Worm (Caenorhabditis elegans) whole organism, L2 larva: ENCODE data around the gene K08H10.10.

Experiments
- C34F6.9 ChIP-seq: fragments of 150-350 bp; optimal IDR thresholded peaks from 2 replicates; lab custom pipeline; 2014; ENCODE audit warnings: missing biosample characterization, missing genetic modification characterization
- F13H6.1 ChIP-seq: sonication (generic microtip); optimal IDR thresholded peaks from 2 replicates; lab custom pipeline; 2016; ENCODE audit warnings: missing genetic modification characterization, missing compliant biosample characterization
- R02D3.7 ChIP-seq: fragments of 150-350 bp; optimal IDR thresholded peaks from 2 replicates; lab custom pipeline; 2014; ENCODE audit warnings: missing biosample characterization, missing genetic modification characterization
- Y55F3AM.14 ChIP-seq: fragments of 200-800 bp; sonication (Bioruptor generic); optimal IDR thresholded peaks from 2 replicates; lab custom pipeline; 2018; ENCODE audit warnings: mild to moderate bottlenecking, missing genetic modification characterization, missing compliant biosample characterization
- ZK546.5 ChIP-seq: sonication (generic microtip); optimal IDR thresholded peaks from 2 replicates; lab custom pipeline; 2017; ENCODE audit warnings: missing biosample characterization, missing genetic modification characterization
- alr-1 ChIP-seq: fragments of 150-350 bp; optimal IDR thresholded peaks from 2 replicates; lab custom pipeline; 2014; ENCODE audit warnings: missing biosample characterization, missing genetic modification characterization
- aly-2 ChIP-seq: fragments of 150-350 bp; optimal IDR thresholded peaks from 2 replicates; lab custom pipeline; 2014; ENCODE audit warnings: missing biosample characterization, missing genetic modification characterization
- ama-1 ChIP-seq: fragments of 150-350 bp; optimal IDR thresholded peaks from 2 replicates; lab custom pipeline; 2018; ENCODE audit warnings: inconsistent platforms
- blmp-1 ChIP-seq: sonication (generic microtip); optimal IDR thresholded peaks from 2 replicates; lab custom pipeline; 2017; ENCODE audit warnings: missing genetic modification characterization, mild to moderate bottlenecking, missing compliant biosample characterization, antibody characterized with exemption, moderate library complexity; ENCODE audit not compliant: insufficient read depth
- ceh-16 ChIP-seq: fragments of 150-350 bp; optimal IDR thresholded peaks from 2 replicates; lab custom pipeline; 2014; ENCODE audit warnings: missing biosample characterization, missing genetic modification characterization
- ceh-82 ChIP-seq: fragments of 150-350 bp; optimal IDR thresholded peaks from 2 replicates; lab custom pipeline; 2014; ENCODE audit warnings: missing biosample characterization, missing genetic modification characterization
- crh-2 ChIP-seq: sonication (generic microtip); optimal IDR thresholded peaks from 2 replicates; lab custom pipeline; 2017; ENCODE audit warnings: missing biosample characterization, missing genetic modification characterization
- dmd-4 ChIP-seq: sonication (generic microtip); optimal IDR thresholded peaks from 2 replicates; lab custom pipeline; 2017; ENCODE audit warnings: missing biosample characterization, missing genetic modification characterization
- egl-27 ChIP-seq: sonication (generic microtip); optimal IDR thresholded peaks from 3 replicates; lab custom pipeline; 2017; ENCODE audit warnings: missing biosample characterization, missing genetic modification reagents, missing genetic modification characterization
- elt-1 ChIP-seq: fragments of 150-350 bp; optimal IDR thresholded peaks from 2 replicates; lab custom pipeline; 2014; ENCODE audit warnings: missing biosample characterization, missing genetic modification characterization
- elt-3 ChIP-seq: sonication (generic microtip); optimal IDR thresholded peaks from 2 replicates; lab custom pipeline; 2017; ENCODE audit warnings: missing biosample characterization, missing genetic modification characterization
- fos-1 ChIP-seq: fragments of 150-350 bp; optimal IDR thresholded peaks from 2 replicates; lab custom pipeline; 2014; ENCODE audit warnings: missing biosample characterization, missing genetic modification characterization
- gmeb-1 ChIP-seq: fragments of 150-350 bp; optimal IDR thresholded peaks from 2 replicates; lab custom pipeline; 2014; ENCODE audit warnings: missing biosample characterization, missing genetic modification characterization
- lin-11 ChIP-seq: fragments of 150-350 bp; sonication (generic microtip); optimal IDR thresholded peaks from 2 replicates; lab custom pipeline; 2014; ENCODE audit warnings: missing biosample characterization, missing genetic modification characterization, inconsistent platforms, mixed read lengths
- lin-39 ChIP-seq: fragments of 150-350 bp; optimal IDR thresholded peaks from 2 replicates; lab custom pipeline; 2014; ENCODE audit warnings: missing biosample characterization, missing genetic modification reagents, missing genetic modification characterization
- lsy-2 ChIP-seq, 2 experiments: fragments of 150-350 bp in 1 of 2; sonication (generic microtip) in 1 of 2; optimal IDR thresholded peaks; 2 replicates each; lab custom pipeline; 2014 to 2017; ENCODE audit warnings: missing biosample characterization in 2 of 2, missing genetic modification characterization in 2 of 2
- mab-5 ChIP-seq: fragments of 150-350 bp; optimal IDR thresholded peaks from 2 replicates; lab custom pipeline; 2014; ENCODE audit warnings: missing biosample characterization, missing genetic modification characterization
- mbf-1 ChIP-seq: sonication (generic microtip); optimal IDR thresholded peaks from 2 replicates; lab custom pipeline; 2017; ENCODE audit warnings: missing biosample characterization, missing genetic modification characterization
- mdl-1 ChIP-seq, 2 experiments: fragments of 150-350 bp in 1 of 2; sonication (generic microtip) in 1 of 2; optimal IDR thresholded peaks; 2 replicates each; lab custom pipeline; 2017; ENCODE audit warnings: missing biosample characterization in 2 of 2, missing genetic modification characterization in 2 of 2
- nhr-10 ChIP-seq: sonication (generic microtip); optimal IDR thresholded peaks from 2 replicates; lab custom pipeline; 2017; ENCODE audit warnings: missing biosample characterization, missing genetic modification characterization
- nhr-11 ChIP-seq: fragments of 150-350 bp; optimal IDR thresholded peaks from 2 replicates; lab custom pipeline; 2014; ENCODE audit warnings: missing biosample characterization, missing genetic modification characterization
- nhr-12 ChIP-seq: fragments of 150-350 bp; optimal IDR thresholded peaks from 2 replicates; lab custom pipeline; 2014; ENCODE audit warnings: missing biosample characterization, missing genetic modification characterization
- nhr-129 ChIP-seq: fragments of 150-350 bp; optimal IDR thresholded peaks from 2 replicates; lab custom pipeline; 2014; ENCODE audit warnings: missing biosample characterization, missing genetic modification characterization
- nhr-21 ChIP-seq: fragments of 150-350 bp; optimal IDR thresholded peaks from 2 replicates; lab custom pipeline; 2014; ENCODE audit warnings: missing biosample characterization, missing genetic modification characterization
- nhr-23 ChIP-seq: fragments of 150-350 bp; optimal IDR thresholded peaks from 2 replicates; lab custom pipeline; 2014; ENCODE audit warnings: missing biosample characterization, missing genetic modification reagents, missing genetic modification characterization
- nhr-237 ChIP-seq: fragments of 150-350 bp; optimal IDR thresholded peaks from 2 replicates; lab custom pipeline; 2014; ENCODE audit warnings: missing biosample characterization, missing genetic modification characterization
- nhr-25 ChIP-seq: fragments of 150-350 bp; sonication (generic microtip); optimal IDR thresholded peaks from 3 replicates; lab custom pipeline; 2014; ENCODE audit warnings: missing biosample characterization, missing genetic modification characterization
- nhr-6 ChIP-seq: fragments of 150-350 bp; optimal IDR thresholded peaks from 2 replicates; lab custom pipeline; 2014; ENCODE audit warnings: missing biosample characterization, missing genetic modification characterization
- nhr-77 ChIP-seq: fragments of 150-350 bp; optimal IDR thresholded peaks from 2 replicates; lab custom pipeline; 2014; ENCODE audit warnings: missing biosample characterization, missing genetic modification characterization
- peb-1 ChIP-seq: fragments of 150-350 bp; optimal IDR thresholded peaks from 2 replicates; lab custom pipeline; 2014; ENCODE audit warnings: missing biosample characterization, missing genetic modification characterization
- sem-4 ChIP-seq: fragments of 150-350 bp; optimal IDR thresholded peaks from 2 replicates; lab custom pipeline; 2014; ENCODE audit warnings: missing biosample characterization, missing genetic modification reagents, missing genetic modification characterization
- skn-1 ChIP-seq: sonication (generic microtip); optimal IDR thresholded peaks from 2 replicates; lab custom pipeline; 2017; ENCODE audit warnings: missing biosample characterization, missing genetic modification characterization
- sma-3 ChIP-seq: sonication (generic microtip); optimal IDR thresholded peaks from 2 replicates; lab custom pipeline; 2016; ENCODE audit warnings: missing genetic modification reagents, missing genetic modification characterization, missing compliant biosample characterization
- sma-9 ChIP-seq, 2 experiments: fragments of 150-350 bp in 1 of 2; sonication (generic microtip) in 1 of 2; optimal IDR thresholded peaks; 2 replicates each; lab custom pipeline; 2014 to 2016; ENCODE audit warnings: missing genetic modification characterization in 2 of 2, mild to moderate bottlenecking in 1 of 2, missing biosample characterization in 1 of 2, missing compliant biosample characterization in 1 of 2, missing genetic modification reagents in 1 of 2, moderate library complexity in 1 of 2
- unc-39 ChIP-seq: fragments of 150-350 bp; optimal IDR thresholded peaks from 2 replicates; lab custom pipeline; 2014; ENCODE audit warnings: missing biosample characterization, missing genetic modification characterization
- unc-55 ChIP-seq: fragments of 150-350 bp; sonication (generic microtip); optimal IDR thresholded peaks from 3 replicates; lab custom pipeline; 2014; ENCODE audit warnings: missing biosample characterization, missing genetic modification reagents, missing genetic modification characterization
- unc-62 ChIP-seq: fragments of 150-350 bp; optimal IDR thresholded peaks from 2 replicates; lab custom pipeline; 2014; ENCODE audit warnings: missing biosample characterization, missing genetic modification reagents, missing genetic modification characterization
- zag-1 ChIP-seq: fragments of 150-350 bp; optimal IDR thresholded peaks from 2 replicates; lab custom pipeline; 2014; ENCODE audit warnings: missing biosample characterization, missing genetic modification characterization
- ztf-1 ChIP-seq: fragments of 200-800 bp; sonication (Bioruptor generic); conservative IDR thresholded peaks from 2 replicates; pipeline ENCODE4 v1.3.6; 2022; ENCODE audit warnings: missing genetic modification characterization, missing compliant biosample characterization
- ztf-11 ChIP-seq: sonication (generic microtip); optimal IDR thresholded peaks from 2 replicates; lab custom pipeline; 2017; ENCODE audit warnings: missing biosample characterization, missing genetic modification characterization
- ztf-4 ChIP-seq: fragments of 150-350 bp; optimal IDR thresholded peaks from 2 replicates; lab custom pipeline; 2014; ENCODE audit warnings: missing biosample characterization, missing genetic modification characterization

The K08H10.10 gene

ce11 chrV:9962916-9963315, 37.9 kb upstream of the K08H10.10 start:
- no peak for TF ChIP-seq lin-39 (tag; lab: Kevin White, UChicago)
- TF ChIP-seq, all 48 proteins: peak for 0

ce11 chrV:9964152-9964785, 36.6 kb upstream of the K08H10.10 start:
- TF ChIP-seq mbf-1 (tag; lab: Kevin White, UChicago) (no peak), unc-55 (GFP tag; lab: Kevin White, UChicago) (peak; percentile 34)

ce11 chrV:9965891-9966290, 35.0 kb upstream of the K08H10.10 start:
- TF ChIP-seq C34F6.9 (tag; lab: Kevin White, UChicago) (no peak), sem-4 (tag; lab: Kevin White, UChicago) (no peak), crh-2 (tag; lab: Kevin White, UChicago) (no peak), aly-2 (no peak), ztf-11 (tag; lab: Kevin White, UChicago) (no peak), F13H6.1 (tag; lab: Kevin White, UChicago) (no peak), nhr-6 (tag; lab: Kevin White, UChicago) (no peak), ztf-1 (GFP tag; lab: Robert Waterston, UW) (no peak)

ce11 chrV:9970119-9970518, 30.7 kb upstream of the K08H10.10 start:
- TF ChIP-seq gmeb-1 (tag; lab: Kevin White, UChicago) (no peak), nhr-129 (tag; lab: Kevin White, UChicago) (peak; percentile 81), alr-1 (tag; lab: Kevin White, UChicago) (no peak), ZK546.5 (tag; lab: Kevin White, UChicago) (no peak), dmd-4 (tag; lab: Kevin White, UChicago) (no peak), aly-2 (no peak), unc-62 (GFP tag; lab: Kevin White, UChicago) (no peak), fos-1 (tag; lab: Kevin White, UChicago) (peak; percentile 32), blmp-1 (tag; lab: Kevin White, UChicago) (no peak), nhr-25 (tag; lab: Kevin White, UChicago) (no peak), sem-4 (tag; lab: Kevin White, UChicago) (peak; percentile 6), unc-39 (tag; lab: Kevin White, UChicago) (no peak), sma-9 (GFP tag; optimal IDR thresholded peaks at IDR 0.05; lab: Kevin White, UChicago) (peak; percentile 80), sma-9 (tag; optimal IDR thresholded peaks at IDR 0.05; lab: Kevin White, UChicago) (no peak), nhr-21 (tag; lab: Kevin White, UChicago) (peak; percentile 25), ceh-16 (tag; lab: Kevin White, UChicago) (peak; percentile 12), nhr-10 (tag; lab: Kevin White, UChicago) (no peak), zag-1 (peak; percentile 52), R02D3.7 (tag; lab: Kevin White, UChicago) (no peak), peb-1 (tag; lab: Kevin White, UChicago) (no peak), egl-27 (peak; percentile 40), Y55F3AM.14 (GFP tag; lab: Kevin White, UChicago) (peak; percentile 53), lin-39 (tag; lab: Kevin White, UChicago) (no peak), F13H6.1 (tag; lab: Kevin White, UChicago) (peak; percentile 77), mab-5 (tag; lab: Kevin White, UChicago) (peak; percentile 75), skn-1 (tag; lab: Kevin White, UChicago) (no peak), ztf-4 (peak; percentile 40), elt-3 (tag; lab: Kevin White, UChicago) (no peak), nhr-12 (tag; lab: Kevin White, UChicago) (no peak), unc-55 (GFP tag; lab: Kevin White, UChicago) (peak; percentile 83), nhr-237 (tag; lab: Kevin White, UChicago) (no peak), mbf-1 (tag; lab: Kevin White, UChicago) (no peak), mdl-1 (tag; optimal IDR thresholded peaks at IDR 0.05; lab: Kevin White, UChicago) (peak in 1 of 2 experiments; percentile 10), sma-3 (GFP tag; lab: Kevin White, UChicago) (peak; percentile 51), ceh-82 (tag; lab: Kevin White, UChicago) (no peak), lsy-2 (tag; optimal IDR thresholded peaks at IDR 0.05; lab: Kevin White, UChicago) (peak; percentile 55 to 58), ztf-11 (tag; lab: Kevin White, UChicago) (peak; percentile 24), C34F6.9 (tag; lab: Kevin White, UChicago) (peak; percentile 41), nhr-6 (tag; lab: Kevin White, UChicago) (peak; percentile 28), nhr-11 (tag; lab: Kevin White, UChicago) (peak; percentile 38), crh-2 (tag; lab: Kevin White, UChicago) (peak; percentile 61), nhr-77 (tag; lab: Kevin White, UChicago) (no peak), elt-1 (tag; lab: Kevin White, UChicago) (no peak), lin-11 (tag; lab: Kevin White, UChicago) (peak; percentile 34), ama-1 (lab: Kevin White, UChicago) (no peak), ztf-1 (GFP tag; lab: Robert Waterston, UW) (no peak), nhr-23 (tag; lab: Kevin White, UChicago) (no peak)
